Fruit fly (Drosophila melanogaster) whole organism, prepupa: ENCODE measurements around the gene Nrt.

ENCODE experiments used
- CG15336 ChIP-seq: fragments of 200-800 bp; sonication (Bioruptor generic); IDR thresholded peaks from 2 replicates; pipeline ENCODE4 v1.3.6; 2022; ENCODE audit warnings: missing biosample characterization, missing genetic modification characterization
- CG3032 ChIP-seq: fragments of 200-800 bp; optimal IDR thresholded peaks from 2 replicates; lab custom pipeline; 2019; ENCODE audit warnings: missing biosample characterization, mild to moderate bottlenecking, missing genetic modification characterization, moderate library complexity
- Eip75B ChIP-seq: fragments of 200-800 bp; sonication (Bioruptor generic); optimal IDR thresholded peaks from 3 replicates; lab custom pipeline; 2016; ENCODE audit warnings: missing biosample characterization, missing genetic modification characterization
- Ets21C ChIP-seq: fragments of 200-800 bp; sonication (Bioruptor generic); optimal IDR thresholded peaks from 3 replicates; lab custom pipeline; 2016; ENCODE audit warnings: missing biosample characterization, missing genetic modification characterization
- Ets96B ChIP-seq: fragments of 200-800 bp; optimal IDR thresholded peaks from 2 replicates; lab custom pipeline; 2019; ENCODE audit warnings: missing biosample characterization, mild to moderate bottlenecking, missing genetic modification characterization, moderate library complexity
- Gug ChIP-seq: fragments of 200-800 bp; sonication (Bioruptor generic); IDR thresholded peaks from 2 replicates; pipeline ENCODE4 v1.3.6; 2022; ENCODE audit warnings: missing biosample characterization, missing genetic modification characterization
- Sox15 ChIP-seq: fragments of 200-800 bp; sonication (Bioruptor generic); optimal IDR thresholded peaks from 3 replicates; lab custom pipeline; 2016; ENCODE audit warnings: missing biosample characterization, missing genetic modification characterization
- fkh ChIP-seq: fragments of 200-800 bp; sonication (Bioruptor generic); optimal IDR thresholded peaks from 3 replicates; lab custom pipeline; 2017; ENCODE audit warnings: missing biosample characterization, mild to moderate bottlenecking, missing genetic modification characterization, moderate library complexity
- svp ChIP-seq: fragments of 200-800 bp; sonication (Bioruptor generic); peaks from one replicate; lab custom pipeline; 2016; ENCODE audit warnings: missing biosample characterization, missing genetic modification characterization

- TF ChIP-seq svp (GFP tag; lab: Kevin White, UChicago) (no peak), CG15336 (GFP tag; lab: Robert Waterston, UW) (peak; percentile 75), fkh (GFP tag; lab: Kevin White, UChicago) (peak; percentile 17), Ets96B (peak; percentile 78), Eip75B (peak; percentile 87), Sox15 (GFP tag; lab: Kevin White, UChicago) (peak; percentile 65), CG3032 (tag; lab: Kevin White, UChicago) (peak; percentile 69), Ets21C (GFP tag; lab: Kevin White, UChicago) (peak; percentile 73), Gug (GFP tag; lab: Robert Waterston, UW) (peak; percentile 68)
Observed at dm6 chr3L:16782218-16782763, 16.4 kb downstream of the Nrt start.
